Fruit fly (Drosophila melanogaster) whole organism, embryonic: ENCODE data around the gene brm.

Experiments
- Abd-B ChIP-seq: fragments of 200-800 bp; sonication (Bioruptor generic); optimal IDR thresholded peaks from 2 replicates; lab custom pipeline; 2018; ENCODE audit warnings: missing biosample characterization, mild to moderate bottlenecking, missing genetic modification characterization, moderate library complexity
- BEAF-32 ChIP-seq: fragments of 200-800 bp; sonication (Bioruptor generic); optimal IDR thresholded peaks from 3 replicates; lab custom pipeline; 2017; ENCODE audit warnings: missing biosample characterization, missing genetic modification characterization, mild to moderate bottlenecking, moderate library complexity, missing genetic modification reagents
- Bgb ChIP-seq: fragments of 200-800 bp; sonication (Bioruptor generic); IDR thresholded peaks from 2 replicates; pipeline ENCODE4 v1.3.6; 2022; ENCODE audit warnings: missing biosample characterization, missing genetic modification characterization; ENCODE audit not compliant: partially characterized antibody
- CG10267 ChIP-seq: fragments of 200-800 bp; sonication (Bioruptor generic); optimal IDR thresholded peaks from 2 replicates; lab custom pipeline; 2018; ENCODE audit warnings: missing biosample characterization, mild to moderate bottlenecking, missing genetic modification characterization, moderate library complexity
- CG10959 ChIP-seq: fragments of 200-800 bp; sonication (Bioruptor generic); IDR thresholded peaks from 2 replicates; pipeline ENCODE4 v1.3.6; 2022; ENCODE audit warnings: missing biosample characterization, missing genetic modification characterization
- CG11696 ChIP-seq: fragments of 200-800 bp; sonication (Bioruptor generic); IDR thresholded peaks from 2 replicates; pipeline ENCODE4 v1.3.6; 2022; ENCODE audit warnings: missing biosample characterization, missing genetic modification characterization
- CG14441 ChIP-seq: fragments of 200-800 bp; sonication (Bioruptor generic); IDR thresholded peaks from 2 replicates; pipeline ENCODE4 v1.3.6; 2022; ENCODE audit warnings: missing biosample characterization, missing genetic modification characterization
- CG14860 ChIP-seq: fragments of 200-800 bp; sonication (Bioruptor generic); IDR thresholded peaks from 3 replicates; pipeline ENCODE4 v1.3.6; 2022; ENCODE audit warnings: missing biosample characterization, missing genetic modification characterization; ENCODE audit not compliant: partially characterized antibody
- CG1529 ChIP-seq: fragments of 200-800 bp; sonication (Bioruptor generic); optimal IDR thresholded peaks from 3 replicates; lab custom pipeline; 2018; ENCODE audit warnings: missing biosample characterization, missing genetic modification characterization
- CG1647 ChIP-seq: fragments of 200-800 bp; sonication (Bioruptor generic); optimal IDR thresholded peaks from 3 replicates; lab custom pipeline; 2016; ENCODE audit warnings: missing biosample characterization, missing genetic modification characterization
- CG17385 ChIP-seq: fragments of 200-800 bp; sonication (Bioruptor generic); optimal IDR thresholded peaks from 3 replicates; lab custom pipeline; 2018; ENCODE audit warnings: missing biosample characterization, mild to moderate bottlenecking, missing genetic modification characterization
- CG17612 ChIP-seq: fragments of 200-800 bp; sonication (Bioruptor generic); IDR thresholded peaks from 2 replicates; pipeline ENCODE4 v1.3.6; 2022; ENCODE audit warnings: missing biosample characterization, missing genetic modification characterization
- CG18599 ChIP-seq: fragments of 200-800 bp; sonication (Bioruptor generic); optimal IDR thresholded peaks from 3 replicates; lab custom pipeline; 2017; ENCODE audit warnings: missing biosample characterization, missing genetic modification characterization, mild to moderate bottlenecking, moderate library complexity, missing genetic modification reagents
- CG2712 ChIP-seq: fragments of 200-800 bp; optimal IDR thresholded peaks from 3 replicates; lab custom pipeline; 2019; ENCODE audit warnings: missing biosample characterization, mild to moderate bottlenecking, missing genetic modification characterization, moderate library complexity
- CG3407 ChIP-seq: fragments of 200-800 bp; sonication (Bioruptor generic); optimal IDR thresholded peaks from 2 replicates; lab custom pipeline; 2018; ENCODE audit warnings: missing biosample characterization, mild to moderate bottlenecking, missing genetic modification characterization
- CG4707 ChIP-seq: fragments of 200-800 bp; sonication (Bioruptor generic); optimal IDR thresholded peaks from 2 replicates; lab custom pipeline; 2018; ENCODE audit warnings: missing biosample characterization, mild to moderate bottlenecking, missing genetic modification characterization, moderate library complexity
- CG6254 ChIP-seq: fragments of 200-800 bp; sonication (Bioruptor generic); optimal IDR thresholded peaks from 3 replicates; lab custom pipeline; 2017; ENCODE audit warnings: mild to moderate bottlenecking, missing biosample characterization, missing genetic modification reagents, missing genetic modification characterization
- CG6791 ChIP-seq: fragments of 200-800 bp; sonication (Bioruptor generic); IDR thresholded peaks from 3 replicates; pipeline ENCODE4 v1.3.6; 2022; ENCODE audit warnings: missing biosample characterization, missing genetic modification characterization; ENCODE audit not compliant: partially characterized antibody
- CG7839 ChIP-seq: fragments of 200-800 bp; sonication (Bioruptor generic); optimal IDR thresholded peaks from 3 replicates; lab custom pipeline; 2018; ENCODE audit warnings: missing biosample characterization, mild to moderate bottlenecking, missing genetic modification characterization, moderate library complexity
- CG7963 ChIP-seq: fragments of 200-800 bp; sonication (Bioruptor generic); IDR thresholded peaks from 3 replicates; pipeline ENCODE4 v1.3.6; 2022; ENCODE audit warnings: missing biosample characterization, missing genetic modification characterization; ENCODE audit not compliant: partially characterized antibody
- CG8478 ChIP-seq: fragments of >200 bp; optimal IDR thresholded peaks from 2 replicates; lab custom pipeline; 2018
- D ChIP-seq, 2 experiments: fragments of 200-800 bp in 1 of 2; fragments of >200 bp in 1 of 2; sonication (Bioruptor generic) in 1 of 2; optimal IDR thresholded peaks; 2 replicates in 1 of 2; 3 replicates in 1 of 2; lab custom pipeline; 2017; ENCODE audit warnings: mild to moderate bottlenecking in 1 of 2, missing biosample characterization in 1 of 2, missing genetic modification characterization in 1 of 2, missing genetic modification reagents in 1 of 2
- Dll ChIP-seq: fragments of 200-800 bp; sonication (Bioruptor generic); IDR thresholded peaks from 4 replicates; pipeline ENCODE4 v1.3.6; 2022; ENCODE audit warnings: missing biosample characterization, missing genetic modification characterization; ENCODE audit not compliant: partially characterized antibody
- Dref ChIP-seq: fragments of 200-800 bp; sonication (Bioruptor generic); IDR thresholded peaks from 2 replicates; pipeline ENCODE4 v1.3.6; 2022; ENCODE audit warnings: missing biosample characterization, missing genetic modification characterization
- Eip74EF ChIP-seq, 2 experiments: fragments of 200-800 bp in 1 of 2; fragments of >200 bp in 1 of 2; sonication (Bioruptor generic) in 1 of 2; optimal IDR thresholded peaks; 2 replicates each; lab custom pipeline; 2017 to 2019; ENCODE audit warnings: missing biosample characterization in 2 of 2, missing genetic modification characterization in 2 of 2, mild to moderate bottlenecking in 1 of 2, moderate library complexity in 1 of 2
- Hmr ChIP-seq: fragments of 200-800 bp; sonication (Bioruptor generic); optimal IDR thresholded peaks from 3 replicates; lab custom pipeline; 2017; ENCODE audit warnings: mild to moderate bottlenecking, missing biosample characterization, missing genetic modification reagents, missing genetic modification characterization
- Hr3 ChIP-seq: fragments of 200-800 bp; sonication (Bioruptor generic); optimal IDR thresholded peaks from 3 replicates; lab custom pipeline; 2016; ENCODE audit warnings: missing biosample characterization, missing genetic modification characterization
- Hr78 ChIP-seq, 2 experiments: fragments of 200-800 bp in 1 of 2; fragments of >200 bp in 1 of 2; sonication (Bioruptor generic) in 1 of 2; optimal IDR thresholded peaks; 2 replicates each; lab custom pipeline; 2017 to 2019; ENCODE audit warnings: missing biosample characterization in 2 of 2, missing genetic modification characterization in 2 of 2, mild to moderate bottlenecking in 1 of 2, moderate library complexity in 1 of 2
- Kr ChIP-seq: fragments of 200-800 bp; sonication (Bioruptor generic); optimal IDR thresholded peaks from 2 replicates; lab custom pipeline; 2017; ENCODE audit warnings: missing biosample characterization, mild to moderate bottlenecking, missing genetic modification characterization
- MBD-R2 ChIP-seq: fragments of 200-800 bp; sonication (Bioruptor generic); IDR thresholded peaks from 2 replicates; pipeline ENCODE4 v1.3.6; 2022; ENCODE audit warnings: missing biosample characterization, missing genetic modification characterization
- MTF-1 ChIP-seq: fragments of 200-800 bp; sonication (Bioruptor generic); optimal IDR thresholded peaks from 2 replicates; lab custom pipeline; 2018; ENCODE audit warnings: missing biosample characterization, mild to moderate bottlenecking, missing genetic modification characterization, borderline replicate concordance
- Nf-YC ChIP-seq: fragments of 200-800 bp; optimal IDR thresholded peaks from 3 replicates; lab custom pipeline; 2019; ENCODE audit warnings: missing biosample characterization, mild to moderate bottlenecking, missing genetic modification characterization, moderate library complexity
- YL-1 ChIP-seq: fragments of 200-800 bp; sonication (Bioruptor generic); optimal IDR thresholded peaks from 3 replicates; lab custom pipeline; 2017; ENCODE audit warnings: missing biosample characterization, mild to moderate bottlenecking, missing genetic modification characterization
- abd-A ChIP-seq: fragments of 200-800 bp; sonication (Bioruptor generic); optimal IDR thresholded peaks from 3 replicates; lab custom pipeline; 2019; ENCODE audit warnings: missing biosample characterization, mild to moderate bottlenecking, missing genetic modification characterization, moderate library complexity
- dan ChIP-seq: fragments of 200-800 bp; sonication (Bioruptor generic); IDR thresholded peaks from 2 replicates; pipeline ENCODE4 v1.3.6; 2022; ENCODE audit warnings: missing biosample characterization, missing genetic modification characterization
- disco-r ChIP-seq: fragments of 200-800 bp; sonication (Bioruptor generic); optimal IDR thresholded peaks from 2 replicates; lab custom pipeline; 2016; ENCODE audit warnings: missing biosample characterization, missing genetic modification characterization
- dm ChIP-seq: fragments of 200-800 bp; sonication (Bioruptor generic); optimal IDR thresholded peaks from 3 replicates; lab custom pipeline; 2016; ENCODE audit warnings: missing biosample characterization, missing genetic modification characterization
- gfzf ChIP-seq: fragments of 200-800 bp; sonication (Bioruptor generic); optimal IDR thresholded peaks from 2 replicates; lab custom pipeline; 2016; ENCODE audit warnings: missing biosample characterization, mild to moderate bottlenecking, missing genetic modification characterization, moderate library complexity
- pho ChIP-seq: fragments of 200-800 bp; sonication (Bioruptor generic); optimal IDR thresholded peaks from 2 replicates; lab custom pipeline; 2016; ENCODE audit warnings: missing biosample characterization, missing genetic modification characterization
- repo ChIP-seq: fragments of 200-800 bp; sonication (Bioruptor generic); optimal IDR thresholded peaks from 2 replicates; lab custom pipeline; 2016; ENCODE audit warnings: missing biosample characterization, missing genetic modification characterization
- row ChIP-seq: fragments of 200-800 bp; sonication (Bioruptor generic); IDR thresholded peaks from 3 replicates; pipeline ENCODE4 v1.3.6; 2022; ENCODE audit warnings: missing biosample characterization, missing genetic modification characterization
- stwl ChIP-seq: fragments of 200-800 bp; sonication (Bioruptor generic); optimal IDR thresholded peaks from 3 replicates; lab custom pipeline; 2018; ENCODE audit warnings: missing biosample characterization, mild to moderate bottlenecking, missing genetic modification characterization, moderate library complexity
- tna ChIP-seq: fragments of 200-800 bp; sonication (Bioruptor generic); IDR thresholded peaks from 2 replicates; pipeline ENCODE4 v1.3.6; 2022; ENCODE audit warnings: missing biosample characterization, missing genetic modification characterization; ENCODE audit not compliant: partially characterized antibody
- ttk ChIP-seq: fragments of 200-800 bp; sonication (Bioruptor generic); IDR thresholded peaks from 2 replicates; pipeline ENCODE4 v2.1.2; 2022; ENCODE audit warnings: missing biosample characterization, missing genetic modification characterization
- unc-4 ChIP-seq: fragments of 200-800 bp; sonication (Bioruptor generic); IDR thresholded peaks from 2 replicates; pipeline ENCODE4 v1.3.6; 2022; ENCODE audit warnings: missing biosample characterization, missing genetic modification characterization; ENCODE audit not compliant: partially characterized antibody

Gene brm

DNA sequence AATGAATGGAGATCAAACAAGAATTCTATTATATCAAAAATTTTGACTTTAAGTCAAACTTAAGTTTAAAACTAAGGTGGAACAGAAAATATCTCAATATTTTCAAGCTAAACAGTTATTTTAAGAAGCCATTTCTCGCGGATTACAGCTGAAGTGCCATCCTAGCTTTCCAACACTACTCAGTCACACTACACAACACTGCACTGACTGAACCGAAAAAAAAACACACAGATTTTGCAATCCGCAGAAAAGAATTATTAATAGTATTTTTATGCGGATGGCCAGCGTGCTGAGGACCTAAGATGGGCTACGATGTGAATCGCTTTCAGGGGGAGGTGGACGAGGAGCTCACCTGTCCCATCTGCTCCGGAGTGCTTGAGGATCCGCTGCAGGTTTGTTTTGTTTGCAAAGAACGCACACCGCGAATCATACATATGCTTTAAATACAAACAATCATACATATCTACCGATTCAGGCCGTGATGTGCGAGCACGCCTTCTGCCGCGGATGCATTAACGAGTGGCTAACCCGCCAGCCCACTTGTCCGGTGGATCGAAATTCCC, 26.1 kb downstream of the brm start, which contains the start of gene elgi (continued):
- TF ChIP-seq dan (GFP tag; lab: Robert Waterston, UW), result no peak
- TF ChIP-seq disco-r (GFP tag; lab: Kevin White, UChicago), result peak; percentile 22
- peak; percentile 86 for TF ChIP-seq YL-1 (GFP tag; lab: Kevin White, UChicago)
- peak; percentile 17 for TF ChIP-seq gfzf (GFP tag; lab: Kevin White, UChicago)
- peak; percentile 45; the same call in 1 of the 2 replicates for TF ChIP-seq CG14441
- TF ChIP-seq CG17385, result peak; percentile 62
- TF ChIP-seq, all 482 proteins: peak for 222

- TF ChIP-seq repo (GFP tag; lab: Kevin White, UChicago) (no peak), MTF-1 (GFP tag; lab: Kevin White, UChicago) (no peak), CG17612 (GFP tag; lab: Robert Waterston, UW) (no peak), ttk (GFP tag; lab: Robert Waterston, UW) (no peak), dm (GFP tag; lab: Kevin White, UChicago) (no peak), unc-4 (0 out of 2 replicates have a peak, but pooled peaks have one; percentile 41), Dll (GFP tag; lab: Robert Waterston, UW) (0 out of 4 replicates have a peak, but pooled peaks have one; percentile 18), CG7963 (GFP tag; lab: Robert Waterston, UW) (no peak), MBD-R2 (GFP tag; lab: Robert Waterston, UW) (peak; percentile 65; the same call in 1 of the 2 replicates), CG18599 (GFP tag; lab: Kevin White, UChicago) (no peak), CG7839 (tag; lab: Kevin White, UChicago) (peak; percentile 18), CG10267 (tag; lab: Kevin White, UChicago) (peak; percentile 66), Hr78 (GFP tag; optimal IDR thresholded peaks at IDR 0.05; lab: Kevin White, UChicago) (no peak), CG6791 (GFP tag; lab: Robert Waterston, UW) (no peak), CG4707 (GFP tag; lab: Kevin White, UChicago) (no peak), stwl (peak; percentile 64), Eip74EF (GFP tag; optimal IDR thresholded peaks at IDR 0.05; lab: Kevin White, UChicago) (no peak), Hmr (GFP tag; lab: Kevin White, UChicago) (peak; percentile 37), Nf-YC (tag; lab: Kevin White, UChicago) (peak; percentile 26), Bgb (GFP tag; lab: Robert Waterston, UW) (0 out of 2 replicates have a peak, but pooled peaks have one; percentile 19), Dref (GFP tag; lab: Robert Waterston, UW) (peak; percentile 47), CG1529 (no peak), tna (GFP tag; lab: Robert Waterston, UW) (no peak), pho (GFP tag; lab: Kevin White, UChicago) (no peak), CG8478 (lab: Kevin White, UChicago) (no peak), CG3407 (no peak), CG6254 (GFP tag; lab: Kevin White, UChicago) (peak; percentile 33), BEAF-32 (GFP tag; lab: Kevin White, UChicago) (peak; percentile 53), Kr (GFP tag; lab: Kevin White, UChicago) (no peak), CG2712 (peak; percentile 47), Abd-B (GFP tag; lab: Kevin White, UChicago) (peak; percentile 7), CG1647 (GFP tag; lab: Kevin White, UChicago) (no peak), Hr3 (GFP tag; lab: Kevin White, UChicago) (no peak), row (GFP tag; lab: Robert Waterston, UW) (peak; percentile 9; the same call in 1 of the 3 replicates), CG11696 (no peak), D (optimal IDR thresholded peaks at IDR 0.05; lab: Kevin White, UChicago) (no peak), D (GFP tag; optimal IDR thresholded peaks at IDR 0.05; lab: Kevin White, UChicago) (no peak), abd-A (tag; lab: Kevin White, UChicago) (peak; percentile 15), CG14860 (GFP tag; lab: Robert Waterston, UW) (no peak), CG10959 (no peak)
Observed at dm6 chr3L:15954784-15955427, 27.8 kb downstream of the brm start, which contains the start of the genes Pka-C3 and GXIVsPLA2. Gene Pka-C3, minus strand, starts transcription at chr3L:15954797. Gene GXIVsPLA2, plus strand, starts transcription at chr3L:15955096.
